Fruit fly (Drosophila melanogaster) whole organism, embryonic: ENCODE measurements around the gene CG13982.
A peak's percentile ranks its signal among the peaks of the same experiment; 100 is the strongest.

Source experiments
- Atf-2 ChIP-seq: fragments of 200-800 bp; sonication (Bioruptor generic); optimal IDR thresholded peaks from 2 replicates; lab custom pipeline; 2016; ENCODE audit warnings: missing biosample characterization, missing genetic modification characterization
- Awh ChIP-seq: fragments of 200-800 bp; sonication (Bioruptor generic); IDR thresholded peaks from 2 replicates; pipeline ENCODE4, ENCODE4 v1.3.6; 2022; ENCODE audit warnings: missing biosample characterization, missing genetic modification characterization
- B-H1 ChIP-seq: fragments of 200-800 bp; sonication (Bioruptor generic); IDR thresholded peaks from 3 replicates; pipeline ENCODE4 v1.3.6; 2022; ENCODE audit warnings: missing biosample characterization, missing genetic modification characterization
- B-H2 ChIP-seq: fragments of 200-800 bp; sonication (Bioruptor generic); optimal IDR thresholded peaks from 2 replicates; lab custom pipeline; 2018; ENCODE audit warnings: missing biosample characterization, mild to moderate bottlenecking, missing genetic modification characterization
- Bgb ChIP-seq: fragments of 200-800 bp; sonication (Bioruptor generic); IDR thresholded peaks from 2 replicates; pipeline ENCODE4 v1.3.6; 2022; ENCODE audit warnings: missing biosample characterization, missing genetic modification characterization; ENCODE audit not compliant: partially characterized antibody
- BtbVII ChIP-seq: fragments of 200-800 bp; sonication (Bioruptor generic); optimal IDR thresholded peaks from 3 replicates; lab custom pipeline; 2017; ENCODE audit warnings: missing biosample characterization, mild to moderate bottlenecking, missing genetic modification characterization
- Bteb2 ChIP-seq: fragments of 200-800 bp; sonication (Bioruptor generic); optimal IDR thresholded peaks from 2 replicates; lab custom pipeline; 2016; ENCODE audit warnings: missing biosample characterization, missing genetic modification characterization
- CG10274 ChIP-seq: fragments of 200-800 bp; sonication (Bioruptor generic); optimal IDR thresholded peaks from 3 replicates; lab custom pipeline; 2017; ENCODE audit warnings: missing biosample characterization, mild to moderate bottlenecking, missing genetic modification characterization
- CG10565 ChIP-seq: fragments of 200-800 bp; sonication (Bioruptor generic); optimal IDR thresholded peaks from 3 replicates; lab custom pipeline; 2016; ENCODE audit warnings: missing biosample characterization, mild to moderate bottlenecking, missing genetic modification characterization
- CG12236 ChIP-seq: fragments of 200-800 bp; sonication (Bioruptor generic); optimal IDR thresholded peaks from 2 replicates; lab custom pipeline; 2016; ENCODE audit warnings: missing biosample characterization, missing genetic modification characterization
- CG13424 ChIP-seq: fragments of 200-800 bp; sonication (Bioruptor generic); optimal IDR thresholded peaks from 2 replicates; lab custom pipeline; 2019; ENCODE audit warnings: missing biosample characterization, mild to moderate bottlenecking, missing genetic modification characterization, moderate library complexity
- CG14710 ChIP-seq: fragments of 200-800 bp; sonication (Bioruptor generic); optimal IDR thresholded peaks from 3 replicates; lab custom pipeline; 2019; ENCODE audit warnings: missing biosample characterization, mild to moderate bottlenecking, missing genetic modification characterization, moderate library complexity
- CG15269 ChIP-seq: fragments of 200-800 bp; sonication (Bioruptor generic); optimal IDR thresholded peaks from 2 replicates; lab custom pipeline; 2018; ENCODE audit warnings: missing biosample characterization, mild to moderate bottlenecking, missing genetic modification characterization, moderate library complexity
- CG1602 ChIP-seq: fragments of 200-800 bp; sonication (Bioruptor generic); optimal IDR thresholded peaks from 3 replicates; lab custom pipeline; 2016; ENCODE audit warnings: missing biosample characterization, missing genetic modification characterization
- CG17385 ChIP-seq: fragments of 200-800 bp; sonication (Bioruptor generic); optimal IDR thresholded peaks from 3 replicates; lab custom pipeline; 2018; ENCODE audit warnings: missing biosample characterization, mild to moderate bottlenecking, missing genetic modification characterization
- CG1832 ChIP-seq: fragments of 200-800 bp; sonication (Bioruptor generic); optimal IDR thresholded peaks from 2 replicates; lab custom pipeline; 2017; ENCODE audit warnings: missing biosample characterization, mild to moderate bottlenecking, missing genetic modification characterization, inconsistent platforms
- CG31441 ChIP-seq: fragments of 200-800 bp; sonication (Bioruptor generic); IDR thresholded peaks from 2 replicates; pipeline ENCODE4 v1.3.6; 2022; ENCODE audit warnings: missing biosample characterization, missing genetic modification characterization
- CG3281 ChIP-seq: fragments of 200-800 bp; sonication (Bioruptor generic); optimal IDR thresholded peaks from 3 replicates; lab custom pipeline; 2017; ENCODE audit warnings: missing biosample characterization, mild to moderate bottlenecking, missing genetic modification characterization
- CG3726 ChIP-seq: fragments of 200-800 bp; sonication (Bioruptor generic); IDR thresholded peaks from 3 replicates; pipeline ENCODE4, ENCODE4 v1.3.6; 2022; ENCODE audit warnings: missing biosample characterization, missing genetic modification characterization
- CG5953 ChIP-seq: fragments of 200-800 bp; sonication (Bioruptor generic); IDR thresholded peaks from 2 replicates; pipeline ENCODE4 v1.3.6; 2022; ENCODE audit warnings: missing biosample characterization, missing genetic modification characterization
- CG8290 ChIP-seq, 3 experiments: fragments of 200-800 bp; sonication (Bioruptor generic); optimal IDR thresholded peaks; 2 replicates each; lab custom pipeline; 2016 to 2019; ENCODE audit warnings: missing biosample characterization in 3 of 3, missing genetic modification characterization in 3 of 3, mild to moderate bottlenecking in 2 of 3, moderate library complexity in 1 of 3
- CG8478 ChIP-seq: fragments of >200 bp; optimal IDR thresholded peaks from 2 replicates; lab custom pipeline; 2018
- CG8944 ChIP-seq: fragments of 200-800 bp; sonication (Bioruptor generic); optimal IDR thresholded peaks from 3 replicates; lab custom pipeline; 2016; ENCODE audit warnings: missing biosample characterization, missing genetic modification characterization
- CHES-1-like ChIP-seq: fragments of 200-800 bp; sonication (Bioruptor generic); optimal IDR thresholded peaks from 2 replicates; lab custom pipeline; 2016; ENCODE audit warnings: missing biosample characterization, missing genetic modification characterization
- CkIIα-i1 ChIP-seq: fragments of 200-800 bp; sonication (Bioruptor generic); IDR thresholded peaks from 2 replicates; pipeline ENCODE4 v1.3.6; 2022; ENCODE audit warnings: missing biosample characterization, missing genetic modification characterization
- D ChIP-seq, 2 experiments: fragments of 200-800 bp in 1 of 2; fragments of >200 bp in 1 of 2; sonication (Bioruptor generic) in 1 of 2; optimal IDR thresholded peaks; 2 replicates in 1 of 2; 3 replicates in 1 of 2; lab custom pipeline; 2017; ENCODE audit warnings: mild to moderate bottlenecking in 1 of 2, missing biosample characterization in 1 of 2, missing genetic modification characterization in 1 of 2, missing genetic modification reagents in 1 of 2
- Ets97D ChIP-seq: fragments of 200-800 bp; sonication (Bioruptor generic); optimal IDR thresholded peaks from 3 replicates; lab custom pipeline; 2016; ENCODE audit warnings: missing biosample characterization, missing genetic modification characterization
- Hmx ChIP-seq: fragments of 200-800 bp; sonication (Bioruptor generic); optimal IDR thresholded peaks from 2 replicates; lab custom pipeline; 2016; ENCODE audit warnings: missing biosample characterization, missing genetic modification characterization
- Optix ChIP-seq: fragments of 200-800 bp; sonication (Bioruptor generic); IDR thresholded peaks from 3 replicates; pipeline ENCODE4 v1.3.6; 2022; ENCODE audit warnings: missing biosample characterization, missing genetic modification characterization
- Sin3A ChIP-seq: fragments of >200 bp; optimal IDR thresholded peaks from 2 replicates; lab custom pipeline; 2018
- Spps ChIP-seq: fragments of 200-800 bp; sonication (Bioruptor generic); optimal IDR thresholded peaks from 2 replicates; lab custom pipeline; 2018; ENCODE audit warnings: missing biosample characterization, mild to moderate bottlenecking, missing genetic modification characterization
- Usf ChIP-seq: fragments of 200-800 bp; sonication (Bioruptor generic); optimal IDR thresholded peaks from 2 replicates; lab custom pipeline; 2017; ENCODE audit warnings: missing genotype, missing biosample characterization, missing genetic modification characterization
- abd-A ChIP-seq: fragments of 200-800 bp; sonication (Bioruptor generic); optimal IDR thresholded peaks from 3 replicates; lab custom pipeline; 2019; ENCODE audit warnings: missing biosample characterization, mild to moderate bottlenecking, missing genetic modification characterization, moderate library complexity
- al ChIP-seq: fragments of 200-800 bp; sonication (Bioruptor generic); IDR thresholded peaks from 2 replicates; pipeline ENCODE4 v1.3.6; 2022; ENCODE audit warnings: missing biosample characterization, missing genetic modification characterization
- bigmax ChIP-seq: fragments of 200-800 bp; sonication (Bioruptor generic); optimal IDR thresholded peaks from 2 replicates; lab custom pipeline; 2018; ENCODE audit warnings: missing biosample characterization, mild to moderate bottlenecking, missing genetic modification characterization
- btn ChIP-seq: fragments of 200-800 bp; sonication (Bioruptor generic); optimal IDR thresholded peaks from 2 replicates; lab custom pipeline; 2016; ENCODE audit warnings: missing biosample characterization, missing genetic modification characterization
- ci ChIP-seq: fragments of 200-800 bp; sonication (Bioruptor generic); IDR thresholded peaks from 3 replicates; pipeline ENCODE4 v1.3.6; 2022; ENCODE audit warnings: missing biosample characterization, missing genetic modification characterization
- crc ChIP-seq: fragments of 200-800 bp; sonication (Bioruptor generic); optimal IDR thresholded peaks from 2 replicates; lab custom pipeline; 2016; ENCODE audit warnings: missing biosample characterization, missing genetic modification characterization
- croc ChIP-seq: fragments of 200-800 bp; sonication (Bioruptor generic); conservative IDR thresholded peaks from 3 replicates; pipeline ENCODE4 v1.3.6; 2022; ENCODE audit warnings: missing biosample characterization, missing genetic modification characterization
- dmrt99B ChIP-seq: fragments of 200-800 bp; sonication (Bioruptor generic); optimal IDR thresholded peaks from 2 replicates; lab custom pipeline; 2018; ENCODE audit warnings: missing biosample characterization, mild to moderate bottlenecking, missing genetic modification characterization, moderate library complexity
- dpn ChIP-seq, 2 experiments: fragments of 200-800 bp; sonication (Bioruptor generic); optimal IDR thresholded peaks; 3 replicates each; lab custom pipeline; 2016; ENCODE audit warnings: missing biosample characterization in 2 of 2, missing genetic modification characterization in 2 of 2
- en ChIP-seq: fragments of 200-800 bp; sonication (Bioruptor generic); optimal IDR thresholded peaks from 2 replicates; lab custom pipeline; 2016; ENCODE audit warnings: missing biosample characterization, missing genetic modification characterization
- lilli ChIP-seq: fragments of 200-800 bp; sonication (Bioruptor generic); optimal IDR thresholded peaks from 3 replicates; lab custom pipeline; 2016; ENCODE audit warnings: missing biosample characterization, missing genetic modification characterization
- mirr ChIP-seq: fragments of 200-800 bp; sonication (Bioruptor generic); optimal IDR thresholded peaks from 3 replicates; lab custom pipeline; 2018; ENCODE audit warnings: missing biosample characterization, mild to moderate bottlenecking, missing genetic modification characterization
- org-1 ChIP-seq: fragments of 200-800 bp; sonication (Bioruptor generic); optimal IDR thresholded peaks from 2 replicates; lab custom pipeline; 2017; ENCODE audit warnings: missing biosample characterization, missing genetic modification characterization
- ranshi ChIP-seq: fragments of 200-800 bp; sonication (Bioruptor generic); IDR thresholded peaks from 2 replicates; pipeline ENCODE4 v1.3.6; 2022; ENCODE audit warnings: missing biosample characterization, missing genetic modification characterization
- sc ChIP-seq, 3 experiments: fragments of >200 bp in 2 of 3; fragments of 200-800 bp in 1 of 3; sonication (Bioruptor generic) in 1 of 3; optimal IDR thresholded peaks; 2 replicates in 2 of 3; 3 replicates in 1 of 3; lab custom pipeline; 2017; ENCODE audit warnings: mild to moderate bottlenecking in 1 of 3, missing biosample characterization in 1 of 3, missing genetic modification characterization in 1 of 3, missing genetic modification reagents in 1 of 3
- tgo ChIP-seq: fragments of 200-800 bp; sonication (Bioruptor generic); IDR thresholded peaks from 3 replicates; pipeline ENCODE4 v1.3.6; 2022; ENCODE audit warnings: missing biosample characterization, missing genetic modification characterization
- vfl ChIP-seq: fragments of 200-800 bp; sonication (Bioruptor generic); optimal IDR thresholded peaks from 2 replicates; lab custom pipeline; 2016; ENCODE audit warnings: missing biosample characterization, missing genetic modification characterization

The CG13982 gene

dm6 chr2L:6455955-6456599 lies 44.0 kb downstream of the CG13982 start, which contains the start of gene frj (continued):
- TF ChIP-seq CG8478 (lab: Kevin White, UChicago) (no peak), CG15269 (tag; lab: Kevin White, UChicago) (peak; percentile 69), en (GFP tag; lab: Kevin White, UChicago) (no peak), D (optimal IDR thresholded peaks at IDR 0.05; lab: Kevin White, UChicago) (peak; percentile 29), D (GFP tag; optimal IDR thresholded peaks at IDR 0.05; lab: Kevin White, UChicago) (peak; percentile 36), Sin3A (peak; percentile 91), croc (GFP tag; lab: Robert Waterston, UW) (peak; percentile 30; the same call in 1 of the 3 replicates), CG12236 (GFP tag; lab: Kevin White, UChicago) (peak; percentile 31), ci (GFP tag; lab: Robert Waterston, UW) (peak; percentile 57), bigmax (no peak), CG8944 (GFP tag; lab: Kevin White, UChicago) (peak; percentile 75), btn (no peak), CG10274 (no peak), CG31441 (GFP tag; lab: Robert Waterston, UW) (peak; percentile 73), Bgb (peak; percentile 59; the same call in 1 of the 2 replicates), BtbVII (GFP tag; lab: Kevin White, UChicago) (no peak), abd-A (tag; lab: Kevin White, UChicago) (no peak), CG3281 (GFP tag; lab: Kevin White, UChicago) (peak; percentile 49), Awh (no peak), mirr (GFP tag; lab: Kevin White, UChicago) (no peak), sc (optimal IDR thresholded peaks at IDR 0.05; lab: Kevin White, UChicago) (no peak), sc (GFP tag; optimal IDR thresholded peaks at IDR 0.05; lab: Kevin White, UChicago) (no peak), dpn (GFP tag; optimal IDR thresholded peaks at IDR 0.05; lab: Kevin White, UChicago) (peak; percentile 76 to 79), lilli (GFP tag; lab: Kevin White, UChicago) (peak; percentile 70), CG1832 (no peak), crc (peak; percentile 29), Optix (peak; percentile 63; the same call in 2 of the 3 replicates), CG14710 (tag; lab: Kevin White, UChicago) (peak; percentile 97), vfl (no peak), CG10565 (GFP tag; lab: Kevin White, UChicago) (no peak), B-H2 (GFP tag; lab: Kevin White, UChicago) (no peak), CG1602 (GFP tag; lab: Kevin White, UChicago) (peak; percentile 66), ranshi (GFP tag; lab: Robert Waterston, UW) (peak; percentile 55; the same call in 1 of the 2 replicates), Atf-2 (GFP tag; lab: Kevin White, UChicago) (peak; percentile 45), Hmx (GFP tag; lab: Kevin White, UChicago) (no peak), CHES-1-like (peak; percentile 71), Spps (no peak), CG5953 (GFP tag; lab: Robert Waterston, UW) (no peak), B-H1 (peak; percentile 39; the same call in 1 of the 3 replicates), al (GFP tag; lab: Robert Waterston, UW) (peak; percentile 61), CG3726 (0 out of 3 replicates have a peak, but pooled peaks have one; percentile 61), tgo (GFP tag; lab: Robert Waterston, UW) (peak; percentile 67), dmrt99B (peak; percentile 53), org-1 (no peak), CkIIα-i1 (no peak), CG13424 (peak; percentile 63), Usf (GFP tag; lab: Kevin White, UChicago) (peak; percentile 33), CG8290 (GFP tag; optimal IDR thresholded peaks at IDR 0.05; lab: Kevin White, UChicago) (peak; percentile 76), CG8290 (tag; optimal IDR thresholded peaks at IDR 0.05; lab: Kevin White, UChicago) (peak in 1 of 2 experiments; percentile 73), Ets97D (GFP tag; lab: Kevin White, UChicago) (peak; percentile 90), CG17385 (GFP tag; lab: Kevin White, UChicago) (peak; percentile 10), Bteb2 (GFP tag; lab: Kevin White, UChicago) (peak; percentile 33)
